Fruit fly (Drosophila melanogaster): ENCODE data around the gene polybromo.

polybromo gene

dm6 chr3R:24813637-24814301, 8.7 kb upstream of the polybromo start, which contains the start of the genes lili and CG34150 (continued):
- peak; percentile 41; the same call in 1 of the 2 replicates for TF ChIP-seq CG2129 (GFP tag; IDR thresholded peaks at IDR 0.05; ENCODE audit: partially characterized antibody)
- TF ChIP-seq CG11696 (GFP tag; IDR thresholded peaks at IDR 0.05) = no peak
- no peak for TF ChIP-seq Trl (optimal IDR thresholded peaks at IDR 0.05)
- TF ChIP-seq Trl (GFP tag; optimal IDR thresholded peaks at IDR 0.05) = peak; percentile 80
- peak; percentile 85 for TF ChIP-seq knrl (GFP tag; IDR thresholded peaks at IDR 0.05; ENCODE audit: partially characterized antibody)
- peak; percentile 58 for TF ChIP-seq Lhr (GFP tag; optimal IDR thresholded peaks at IDR 0.05)
- TF ChIP-seq gem (tag; optimal IDR thresholded peaks at IDR 0.05) = peak; percentile 83
- TF ChIP-seq stc (GFP tag; IDR thresholded peaks at IDR 0.05) = peak; percentile 56
- TF ChIP-seq Bgb (GFP tag; IDR thresholded peaks at IDR 0.05; ENCODE audit: partially characterized antibody) = peak; percentile 74
- TF ChIP-seq CG33213 (GFP tag; optimal IDR thresholded peaks at IDR 0.05) = peak; percentile 54
- TF ChIP-seq CG15601 (tag; optimal IDR thresholded peaks at IDR 0.05) = peak; percentile 84
- TF ChIP-seq CG14014 (GFP tag; IDR thresholded peaks at IDR 0.05) = peak; percentile 78
- no peak for TF ChIP-seq CG15011 (GFP tag; optimal IDR thresholded peaks at IDR 0.05)
- TF ChIP-seq CG8944 (GFP tag; optimal IDR thresholded peaks at IDR 0.05) = peak; percentile 67
- TF ChIP-seq CG12744 (GFP tag; optimal IDR thresholded peaks at IDR 0.05) = peak; percentile 72
- peak; percentile 57; the same call in 3 of the 4 replicates for TF ChIP-seq Gug (GFP tag; IDR thresholded peaks at IDR 0.05)
- no peak for TF ChIP-seq CG15073 (GFP tag; optimal IDR thresholded peaks at IDR 0.05)
- TF ChIP-seq Fer1 (GFP tag; optimal IDR thresholded peaks at IDR 0.05) = peak; percentile 69
- peak; percentile 37; the same call in 2 of the 3 replicates for TF ChIP-seq croc (GFP tag; conservative IDR thresholded peaks at IDR 0.05)
- peak; percentile 87 for TF ChIP-seq chm (GFP tag; IDR thresholded peaks at IDR 0.05)
- TF ChIP-seq kni (GFP tag; optimal IDR thresholded peaks at IDR 0.05) = peak; percentile 2
- TF ChIP-seq bsh (GFP tag; optimal IDR thresholded peaks at IDR 0.05) = peak; percentile 0 to 68
- TF ChIP-seq peb (GFP tag; IDR thresholded peaks at IDR 0.05) = peak; percentile 52; the same call in 1 of the 2 replicates
- TF ChIP-seq CG12155 (GFP tag; optimal IDR thresholded peaks at IDR 0.05) = peak; percentile 82
- no peak for TF ChIP-seq pros (GFP tag; optimal IDR thresholded peaks at IDR 0.05)
- TF ChIP-seq Atf6 (GFP tag; IDR thresholded peaks at IDR 0.05) = peak; percentile 80; the same call in 1 of the 2 replicates
- no peak for TF ChIP-seq tup (GFP tag; optimal IDR thresholded peaks at IDR 0.05)
- no peak for TF ChIP-seq CG1832 (GFP tag; optimal IDR thresholded peaks at IDR 0.05)
- TF ChIP-seq Fer2 (tag; optimal IDR thresholded peaks at IDR 0.05) = peak; percentile 81
- peak; percentile 81 for TF ChIP-seq gro (GFP tag; optimal IDR thresholded peaks at IDR 0.05)
- peak; percentile 73 for TF ChIP-seq ci (GFP tag; IDR thresholded peaks at IDR 0.05)
- TF ChIP-seq ham (GFP tag; IDR thresholded peaks at IDR 0.05) = no peak
- TF ChIP-seq CG14667 (GFP tag; IDR thresholded peaks at IDR 0.05) = 0 out of 2 replicates have a peak, but pooled peaks have one; percentile 26
- TF ChIP-seq CG17612 (GFP tag; IDR thresholded peaks at IDR 0.05) = 0 out of 2 replicates have a peak, but pooled peaks have one; percentile 36
- TF ChIP-seq Neu2 (GFP tag; optimal IDR thresholded peaks at IDR 0.05; ENCODE audit: borderline replicate concordance) = no peak
- TF ChIP-seq CG8281 (tag; optimal IDR thresholded peaks at IDR 0.05) = peak; percentile 36
- no peak for TF ChIP-seq Tbp (GFP tag; optimal IDR thresholded peaks at IDR 0.05)
- TF ChIP-seq CG12236 (GFP tag; optimal IDR thresholded peaks at IDR 0.05) = peak; percentile 42
- peak; percentile 64 for TF ChIP-seq HLH3B (GFP tag; IDR thresholded peaks at IDR 0.05)
- TF ChIP-seq dm (GFP tag; optimal IDR thresholded peaks at IDR 0.05) = peak; percentile 30
- TF ChIP-seq CG18262 (tag; optimal IDR thresholded peaks at IDR 0.05) = peak; percentile 67
- no peak for TF ChIP-seq fd64A (GFP tag; optimal IDR thresholded peaks at IDR 0.05)
- peak; percentile 89 for TF ChIP-seq CG13424 (tag; optimal IDR thresholded peaks at IDR 0.05)
- no peak for TF ChIP-seq Rx (GFP tag; IDR thresholded peaks at IDR 0.05)
- peak; percentile 63 for TF ChIP-seq CG17385 (GFP tag; optimal IDR thresholded peaks at IDR 0.05)
- TF ChIP-seq CG7928 (GFP tag; optimal IDR thresholded peaks at IDR 0.05) = peak; percentile 54
- no peak for TF ChIP-seq prd (optimal IDR thresholded peaks at IDR 0.05)
- peak; percentile 84 for TF ChIP-seq prd (GFP tag; IDR thresholded peaks at IDR 0.05)
- TF ChIP-seq CG43689 (GFP tag; IDR thresholded peaks at IDR 0.05) = no peak
- TF ChIP-seq CG13296 (GFP tag; optimal IDR thresholded peaks at IDR 0.05) = peak; percentile 74
